Worm (Caenorhabditis elegans) whole organism, L3 larva: Measurements from ENCODE around the gene Y55F3BR.10.

Experiments used
- ceh-82 ChIP-seq: fragments of 150-350 bp; optimal IDR thresholded peaks from 2 replicates; lab custom pipeline; 2014; ENCODE audit warnings: missing biosample characterization, missing genetic modification characterization
- egl-27 ChIP-seq: sonication (generic microtip); optimal IDR thresholded peaks from 4 replicates; lab custom pipeline; 2017; ENCODE audit warnings: missing biosample characterization, missing genetic modification reagents, missing genetic modification characterization
- fos-1 ChIP-seq: fragments of 150-350 bp; optimal IDR thresholded peaks from 2 replicates; lab custom pipeline; 2014; ENCODE audit warnings: missing biosample characterization, missing genetic modification characterization
- nhr-23 ChIP-seq: fragments of 150-350 bp; optimal IDR thresholded peaks from 2 replicates; lab custom pipeline; 2014; ENCODE audit warnings: missing biosample characterization, missing genetic modification reagents, missing genetic modification characterization
- nhr-25 ChIP-seq: sonication (generic microtip); optimal IDR thresholded peaks from 2 replicates; lab custom pipeline; 2017; ENCODE audit warnings: missing biosample characterization, missing genetic modification characterization
- unc-62 ChIP-seq: fragments of 150-350 bp; sonication (generic microtip); optimal IDR thresholded peaks from 4 replicates; lab custom pipeline; 2014; ENCODE audit warnings: missing biosample characterization, missing genetic modification reagents, missing genetic modification characterization

DNA sequence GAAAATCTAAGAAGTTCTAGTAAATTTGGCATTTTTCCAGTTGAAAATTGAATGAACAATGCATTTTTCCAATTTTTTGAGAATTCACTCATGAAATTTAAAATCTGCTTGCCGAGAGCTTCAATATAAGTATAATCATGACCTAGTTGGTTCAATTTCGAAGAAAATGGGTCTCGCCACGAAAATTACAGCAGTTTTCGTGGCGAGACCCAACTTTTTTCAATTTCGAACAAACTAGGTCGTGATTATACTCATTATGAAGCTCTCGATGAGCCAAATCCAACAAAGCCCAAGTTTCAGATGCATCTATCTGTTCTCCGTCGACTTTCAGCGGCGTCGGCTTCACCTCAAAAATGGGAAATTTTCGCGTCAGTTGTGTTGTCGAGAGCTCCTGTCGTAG is 31.7 kb upstream of the Y55F3BR.10 start, which contains the start of gene mrpl-46:
- TF ChIP-seq nhr-25 (tag; lab: Kevin White, UChicago) (no peak), fos-1 (tag; lab: Kevin White, UChicago) (no peak), unc-62 (no peak), ceh-82 (tag; lab: Kevin White, UChicago) (no peak), nhr-23 (no peak), egl-27 (tag; lab: Kevin White, UChicago) (no peak)
